Fruit fly (Drosophila melanogaster) whole organism, prepupa: ENCODE measurements around the gene CG10654.

ENCODE experiments used
- Gug ChIP-seq: fragments of 200-800 bp; sonication (Bioruptor generic); IDR thresholded peaks from 2 replicates; pipeline ENCODE4 v1.3.6; 2022; ENCODE audit warnings: missing biosample characterization, missing genetic modification characterization
- cyc ChIP-seq: fragments of 200-800 bp; sonication (Bioruptor generic); optimal IDR thresholded peaks from 3 replicates; lab custom pipeline; 2016; ENCODE audit warnings: missing biosample characterization, missing genetic modification characterization

DNA sequence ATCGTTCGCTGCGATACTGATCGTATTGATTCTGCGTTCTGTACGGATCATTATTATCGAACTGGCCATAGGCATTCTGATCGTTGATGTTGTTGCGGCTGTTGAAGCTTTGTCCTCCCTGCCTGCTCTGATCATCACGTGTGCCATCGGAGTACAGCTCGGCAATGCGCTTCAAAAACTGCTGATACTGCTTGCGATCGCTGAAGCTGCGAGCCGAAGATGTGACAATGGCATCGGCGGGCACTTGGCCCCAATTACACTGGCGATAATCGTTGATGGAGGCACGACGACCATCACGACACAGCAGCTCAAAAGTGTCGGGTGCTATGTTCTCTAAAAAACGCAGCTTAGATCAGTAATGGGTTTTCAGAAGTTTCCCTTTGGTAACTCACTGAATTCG, 24.6 kb upstream of the CG10654 start:
- no peak for TF ChIP-seq Gug (GFP tag; lab: Robert Waterston, UW)
- no peak for TF ChIP-seq cyc (GFP tag; lab: Kevin White, UChicago)
